Worm (Caenorhabditis elegans) whole organism, mixed stage, embryonic: ENCODE measurements around the gene F43D2.7.

Experiments used
- M03D4.4 ChIP-seq: sonication (generic microtip); optimal IDR thresholded peaks from 2 replicates; lab custom pipeline; 2017; ENCODE audit warnings: mild to moderate bottlenecking, missing genetic modification characterization, missing compliant biosample characterization
- blmp-1 ChIP-seq: fragments of 150-350 bp; optimal IDR thresholded peaks from 2 replicates; lab custom pipeline; 2014; ENCODE audit warnings: missing biosample characterization, missing genetic modification characterization
- elt-1 ChIP-seq: sonication (generic microtip); optimal IDR thresholded peaks from 2 replicates; lab custom pipeline; 2017; ENCODE audit warnings: missing genetic modification characterization, mild to moderate bottlenecking, missing compliant biosample characterization, antibody characterized with exemption, moderate library complexity, borderline replicate concordance; ENCODE audit not compliant: insufficient read depth
- elt-3 ChIP-seq: fragments of 150-350 bp; optimal IDR thresholded peaks from 2 replicates; lab custom pipeline; 2014; ENCODE audit warnings: missing biosample characterization, missing genetic modification characterization
- flh-1 ChIP-seq: fragments of 200-800 bp; sonication (Bioruptor generic); optimal IDR thresholded peaks from 2 replicates; lab custom pipeline; 2018; ENCODE audit warnings: mild to moderate bottlenecking, missing genetic modification characterization, moderate library complexity, missing compliant biosample characterization
- ham-2 ChIP-seq: fragments of 200-800 bp; sonication (Bioruptor generic); optimal IDR thresholded peaks from 2 replicates; lab custom pipeline; 2018; ENCODE audit warnings: mild to moderate bottlenecking, missing genetic modification characterization, missing compliant biosample characterization
- lsy-2 ChIP-seq: fragments of 150-350 bp; optimal IDR thresholded peaks from 2 replicates; lab custom pipeline; 2014; ENCODE audit warnings: missing biosample characterization, missing genetic modification characterization
- nhr-28 ChIP-seq: fragments of 150-350 bp; optimal IDR thresholded peaks from 2 replicates; lab custom pipeline; 2014; ENCODE audit warnings: missing biosample characterization, missing genetic modification characterization
- nhr-76 ChIP-seq: sonication (generic microtip); optimal IDR thresholded peaks from 2 replicates; lab custom pipeline; 2017; ENCODE audit warnings: missing biosample characterization, missing genetic modification characterization
- snpc-4 ChIP-seq: fragments of 150-350 bp; optimal IDR thresholded peaks from 2 replicates; lab custom pipeline; 2014; ENCODE audit warnings: missing biosample characterization, missing genetic modification characterization
- unc-39 ChIP-seq: fragments of 150-350 bp; optimal IDR thresholded peaks from 2 replicates; lab custom pipeline; 2014; ENCODE audit warnings: missing biosample characterization, missing genetic modification characterization
- unc-62 ChIP-seq: fragments of 150-350 bp; optimal IDR thresholded peaks from 2 replicates; lab custom pipeline; 2014; ENCODE audit warnings: missing biosample characterization, missing genetic modification reagents, missing genetic modification characterization
- ztf-11 ChIP-seq: fragments of 150-350 bp; optimal IDR thresholded peaks from 2 replicates; lab custom pipeline; 2014; ENCODE audit warnings: missing biosample characterization, missing genetic modification characterization

DNA sequence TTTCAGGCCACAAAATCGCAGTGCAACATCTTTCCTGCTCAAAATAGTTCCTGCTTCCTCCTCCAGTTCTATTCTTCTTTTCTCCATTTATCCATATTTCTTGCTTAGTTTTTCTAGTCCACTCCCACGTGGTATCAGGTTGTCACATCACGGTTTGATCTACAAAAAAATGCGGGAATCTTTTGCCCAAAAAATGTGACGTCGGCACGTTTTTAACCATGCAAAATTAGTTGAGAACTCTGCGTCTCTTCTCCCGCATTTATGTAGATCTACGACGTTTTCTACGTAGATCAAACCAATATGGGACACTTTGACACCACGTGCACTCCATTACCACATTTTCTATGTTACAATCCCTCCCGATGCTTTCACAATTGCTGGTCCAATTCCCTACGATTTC lies 2.0 kb upstream of the F43D2.7 start:
- TF ChIP-seq M03D4.4 (tag; lab: Kevin White, UChicago) (no peak), unc-39 (no peak), ham-2 (GFP tag; lab: Kevin White, UChicago) (no peak), flh-1 (GFP tag; lab: Kevin White, UChicago) (no peak), nhr-28 (tag; lab: Kevin White, UChicago) (no peak), nhr-76 (no peak), elt-1 (tag; lab: Kevin White, UChicago) (no peak), lsy-2 (tag; lab: Kevin White, UChicago) (no peak), unc-62 (GFP tag; lab: Kevin White, UChicago) (no peak), snpc-4 (tag; lab: Kevin White, UChicago) (no peak), elt-3 (tag; lab: Kevin White, UChicago) (no peak), ztf-11 (tag; lab: Kevin White, UChicago) (no peak), blmp-1 (tag; lab: Kevin White, UChicago) (no peak)
